Worm (Caenorhabditis elegans) whole organism, early embryonic: Measurements from ENCODE around the gene cdc-50.B.

Experiments used
- B0310.2 ChIP-seq: sonication (generic microtip); optimal IDR thresholded peaks from 2 replicates; lab custom pipeline; 2016; ENCODE audit warnings: mild to moderate bottlenecking, missing genetic modification characterization, missing compliant biosample characterization
- F13C5.2 ChIP-seq: sonication (generic microtip); optimal IDR thresholded peaks from 2 replicates; lab custom pipeline; 2017; ENCODE audit warnings: mild to moderate bottlenecking, missing genetic modification characterization, inconsistent platforms, missing compliant biosample characterization
- aly-1 ChIP-seq: sonication (generic microtip); optimal IDR thresholded peaks from 2 replicates; lab custom pipeline; 2016; ENCODE audit warnings: missing genetic modification characterization, missing compliant biosample characterization
- ama-1 ChIP-seq: fragments of 150-350 bp; optimal IDR thresholded peaks from 2 replicates; lab custom pipeline; 2014
- ceh-36 ChIP-seq: sonication (generic microtip); optimal IDR thresholded peaks from 2 replicates; lab custom pipeline; 2016; ENCODE audit warnings: missing genetic modification characterization, inconsistent platforms, missing compliant biosample characterization
- ets-7 ChIP-seq: sonication (generic microtip); optimal IDR thresholded peaks from 2 replicates; lab custom pipeline; 2016; ENCODE audit warnings: missing genotype, missing genetic modification characterization, missing compliant biosample characterization
- flt-1 ChIP-seq: fragments of 200-800 bp; sonication (Bioruptor generic); IDR thresholded peaks from 2 replicates; pipeline ENCODE4 v1.3.6; 2022; ENCODE audit warnings: missing genetic modification characterization, missing compliant biosample characterization
- hmg-4 ChIP-seq: fragments of 200-800 bp; sonication (Bioruptor generic); optimal IDR thresholded peaks from 2 replicates; lab custom pipeline; 2018; ENCODE audit warnings: mild to moderate bottlenecking, missing genetic modification characterization, missing compliant biosample characterization
- hnd-1 ChIP-seq: sonication (generic microtip); optimal IDR thresholded peaks from 2 replicates; lab custom pipeline; 2016; ENCODE audit warnings: missing genetic modification characterization, missing compliant biosample characterization
- pes-1 ChIP-seq: fragments of 200-800 bp; sonication (Bioruptor generic); IDR thresholded peaks from 2 replicates; pipeline ENCODE4 v1.3.6; 2022; ENCODE audit warnings: missing genetic modification reagents, missing genetic modification characterization, missing compliant biosample characterization
- scrt-1 ChIP-seq: fragments of 200-800 bp; sonication (Bioruptor generic); IDR thresholded peaks from 2 replicates; pipeline ENCODE4 v1.3.6; 2022; ENCODE audit warnings: missing genetic modification characterization, missing compliant biosample characterization
- tbx-11 ChIP-seq: fragments of 200-800 bp; sonication (Bioruptor generic); IDR thresholded peaks from 2 replicates; pipeline ENCODE4 v1.3.6; 2022; ENCODE audit warnings: missing genetic modification characterization, missing compliant biosample characterization
- tbx-37 ChIP-seq: fragments of 200-800 bp; sonication (Bioruptor generic); conservative IDR thresholded peaks from 2 replicates; pipeline ENCODE4 v1.3.6; 2022; ENCODE audit warnings: missing genetic modification reagents, missing genetic modification characterization, missing compliant biosample characterization
- tra-4 ChIP-seq: sonication (generic microtip); optimal IDR thresholded peaks from 2 replicates; lab custom pipeline; 2017; ENCODE audit warnings: missing genetic modification characterization, missing compliant biosample characterization

- TF ChIP-seq ama-1 (lab: Kevin White, UChicago) (no peak), tra-4 (tag; lab: Kevin White, UChicago) (no peak), hnd-1 (tag; lab: Kevin White, UChicago) (no peak), pes-1 (GFP tag; lab: Robert Waterston, UW) (no peak), flt-1 (GFP tag; lab: Robert Waterston, UW) (0 out of 2 replicates have a peak, but pooled peaks have one; percentile 6), ceh-36 (tag; lab: Kevin White, UChicago) (no peak), B0310.2 (tag; lab: Kevin White, UChicago) (no peak), aly-1 (tag; lab: Kevin White, UChicago) (peak; percentile 35), scrt-1 (0 out of 2 replicates have a peak, but pooled peaks have one; percentile 31), hmg-4 (GFP tag; lab: Kevin White, UChicago) (peak; percentile 96), tbx-37 (GFP tag; lab: Robert Waterston, UW) (no peak), ets-7 (no peak), F13C5.2 (tag; lab: Kevin White, UChicago) (peak; percentile 33), tbx-11 (GFP tag; lab: Robert Waterston, UW) (no peak)
Observed at ce11 chrIV:8782172-8782571, 17.5 kb downstream of the cdc-50.B start.
